Fruit fly (Drosophila melanogaster) whole organism: ENCODE results near the gene Ank2.

ENCODE experiments used
- pan ChIP-seq: fragments of >200 bp; optimal IDR thresholded peaks from 2 replicates; lab custom pipeline; 2017
- psq ChIP-seq: fragments of >200 bp; optimal IDR thresholded peaks from 2 replicates; lab custom pipeline; 2017

DNA sequence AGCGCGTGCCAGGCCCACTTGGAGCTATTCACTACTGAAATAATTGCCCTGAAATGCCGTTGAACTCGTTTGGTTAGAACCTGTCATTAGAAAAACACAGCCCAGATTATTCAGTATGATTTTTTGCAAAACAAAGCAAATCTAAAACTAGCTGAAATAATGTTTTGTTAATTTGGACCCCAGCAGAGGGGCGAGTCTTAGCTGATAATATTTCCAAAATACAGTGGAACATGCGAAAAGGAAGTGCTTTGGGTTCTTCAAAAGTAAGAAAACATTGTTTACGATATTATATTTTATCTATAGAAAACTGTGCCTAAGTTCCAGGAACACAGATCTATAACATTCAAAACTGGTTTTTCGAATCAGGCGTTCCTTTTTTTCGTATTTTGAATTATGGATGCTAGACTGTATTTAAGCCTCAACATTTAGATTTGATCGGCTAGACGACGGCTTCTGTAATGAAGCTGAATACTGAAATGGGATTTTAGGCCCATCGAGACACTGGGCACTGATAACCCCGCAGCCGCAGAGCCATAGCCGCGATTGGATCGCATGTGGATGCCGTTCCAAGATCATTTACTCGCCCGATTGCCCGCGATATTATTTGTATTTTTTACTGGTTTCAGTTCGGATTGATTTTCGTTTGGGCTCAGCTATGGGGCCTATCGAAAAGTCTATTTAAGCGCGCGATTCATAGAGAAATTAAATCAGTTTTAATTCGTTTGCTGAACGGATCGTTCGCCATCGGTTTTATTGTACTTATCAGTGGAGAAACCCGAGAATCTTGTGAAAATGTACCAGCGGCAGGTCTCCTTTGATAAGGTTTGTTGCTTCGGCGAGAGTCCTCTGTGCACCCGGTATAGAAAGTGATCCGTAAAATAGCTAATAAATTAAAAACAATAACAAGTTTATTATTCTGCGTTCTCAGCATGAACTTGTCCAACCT, 41.9 kb upstream of the Ank2 start, which contains the start of gene Hn:
- no peak for TF ChIP-seq pan (lab: Kevin White, UChicago)
- TF ChIP-seq psq (lab: Kevin White, UChicago): no peak
